Fruit fly (Drosophila melanogaster) whole organism, embryonic: ENCODE results near the gene MAGE.

Experiments
- B-H1 ChIP-seq: fragments of 200-800 bp; sonication (Bioruptor generic); IDR thresholded peaks from 3 replicates; pipeline ENCODE4 v1.3.6; 2022; ENCODE audit warnings: missing biosample characterization, missing genetic modification characterization
- CG11696 ChIP-seq: fragments of 200-800 bp; sonication (Bioruptor generic); IDR thresholded peaks from 2 replicates; pipeline ENCODE4 v1.3.6; 2022; ENCODE audit warnings: missing biosample characterization, missing genetic modification characterization
- CG12104 ChIP-seq: fragments of 200-800 bp; sonication (Bioruptor generic); optimal IDR thresholded peaks from 3 replicates; lab custom pipeline; 2016; ENCODE audit warnings: missing biosample characterization, missing genetic modification characterization
- CG12942 ChIP-seq: fragments of 200-800 bp; sonication (Bioruptor generic); optimal IDR thresholded peaks from 3 replicates; lab custom pipeline; 2016; ENCODE audit warnings: missing biosample characterization, missing genetic modification characterization
- CG17829 ChIP-seq: fragments of 200-800 bp; optimal IDR thresholded peaks from 2 replicates; lab custom pipeline; 2019; ENCODE audit warnings: missing biosample characterization, mild to moderate bottlenecking, missing genetic modification characterization, moderate library complexity
- CG2129 ChIP-seq: fragments of 200-800 bp; sonication (Bioruptor generic); IDR thresholded peaks from 2 replicates; pipeline ENCODE4 v1.3.6; 2022; ENCODE audit warnings: missing biosample characterization, missing genetic modification characterization; ENCODE audit not compliant: partially characterized antibody
- CG2202 ChIP-seq: fragments of 200-800 bp; sonication (Bioruptor generic); optimal IDR thresholded peaks from 2 replicates; lab custom pipeline; 2018; ENCODE audit warnings: missing biosample characterization, mild to moderate bottlenecking, missing genetic modification characterization
- CG30020 ChIP-seq: fragments of 200-800 bp; optimal IDR thresholded peaks from 2 replicates; lab custom pipeline; 2019; ENCODE audit warnings: missing biosample characterization, mild to moderate bottlenecking, missing genetic modification characterization, moderate library complexity
- CG30403 ChIP-seq: fragments of 200-800 bp; sonication (Bioruptor generic); optimal IDR thresholded peaks from 3 replicates; lab custom pipeline; 2016; ENCODE audit warnings: missing biosample characterization, missing genetic modification characterization
- CG31441 ChIP-seq: fragments of 200-800 bp; sonication (Bioruptor generic); IDR thresholded peaks from 2 replicates; pipeline ENCODE4 v1.3.6; 2022; ENCODE audit warnings: missing biosample characterization, missing genetic modification characterization
- CG34376 ChIP-seq: fragments of 200-800 bp; sonication (Bioruptor generic); optimal IDR thresholded peaks from 2 replicates; lab custom pipeline; 2018; ENCODE audit warnings: missing biosample characterization, mild to moderate bottlenecking, missing genetic modification characterization
- CG42726 ChIP-seq: fragments of 200-800 bp; sonication (Bioruptor generic); IDR thresholded peaks from 2 replicates; pipeline ENCODE4 v1.3.6; 2022; ENCODE audit warnings: missing biosample characterization, missing genetic modification characterization; ENCODE audit not compliant: partially characterized antibody
- CG4424 ChIP-seq: fragments of 200-800 bp; sonication (Bioruptor generic); optimal IDR thresholded peaks from 3 replicates; lab custom pipeline; 2016; ENCODE audit warnings: missing biosample characterization, missing genetic modification characterization
- CG5180 ChIP-seq: fragments of 200-800 bp; sonication (Bioruptor generic); optimal IDR thresholded peaks from 3 replicates; lab custom pipeline; 2017; ENCODE audit warnings: missing biosample characterization, missing genetic modification characterization, mild to moderate bottlenecking, moderate library complexity, missing genetic modification reagents
- CG5245 ChIP-seq: fragments of 200-800 bp; sonication (Bioruptor generic); optimal IDR thresholded peaks from 3 replicates; lab custom pipeline; 2016; ENCODE audit warnings: missing biosample characterization, missing genetic modification characterization
- CG6765 ChIP-seq: fragments of 200-800 bp; sonication (Bioruptor generic); optimal IDR thresholded peaks from 3 replicates; lab custom pipeline; 2017; ENCODE audit warnings: missing biosample characterization, mild to moderate bottlenecking, missing genetic modification characterization
- CG6854 ChIP-seq: fragments of 200-800 bp; sonication (Bioruptor generic); optimal IDR thresholded peaks from 3 replicates; lab custom pipeline; 2017; ENCODE audit warnings: missing biosample characterization, mild to moderate bottlenecking, missing genetic modification characterization
- CG7928 ChIP-seq: fragments of 200-800 bp; sonication (Bioruptor generic); optimal IDR thresholded peaks from 2 replicates; lab custom pipeline; 2017; ENCODE audit warnings: missing biosample characterization, mild to moderate bottlenecking, missing genetic modification characterization
- CG8478 ChIP-seq: fragments of >200 bp; optimal IDR thresholded peaks from 2 replicates; lab custom pipeline; 2018
- CG9727 ChIP-seq: fragments of 200-800 bp; sonication (Bioruptor generic); optimal IDR thresholded peaks from 3 replicates; lab custom pipeline; 2017; ENCODE audit warnings: missing biosample characterization, mild to moderate bottlenecking, missing genetic modification characterization
- CG9797 ChIP-seq: fragments of 200-800 bp; sonication (Bioruptor generic); optimal IDR thresholded peaks from 3 replicates; lab custom pipeline; 2018; ENCODE audit warnings: missing biosample characterization, mild to moderate bottlenecking, missing genetic modification characterization
- CTCF ChIP-seq: fragments of 200-800 bp; sonication (Bioruptor generic); optimal IDR thresholded peaks from 2 replicates; lab custom pipeline; 2017; ENCODE audit warnings: missing biosample characterization, mild to moderate bottlenecking, missing genetic modification characterization, moderate library complexity
- CrebB ChIP-seq: fragments of 200-800 bp; sonication (Bioruptor generic); optimal IDR thresholded peaks from 3 replicates; lab custom pipeline; 2018; ENCODE audit warnings: missing biosample characterization, mild to moderate bottlenecking, missing genetic modification characterization
- Dip2 ChIP-seq: fragments of 200-800 bp; sonication (Bioruptor generic); IDR thresholded peaks from 2 replicates; pipeline ENCODE4 v1.3.6; 2022; ENCODE audit warnings: missing biosample characterization, missing genetic modification characterization
- Dp ChIP-seq: fragments of 200-800 bp; sonication (Bioruptor generic); optimal IDR thresholded peaks from 2 replicates; lab custom pipeline; 2018; ENCODE audit warnings: missing biosample characterization, mild to moderate bottlenecking, missing genetic modification characterization, moderate library complexity
- Fer1 ChIP-seq: fragments of 200-800 bp; sonication (Bioruptor generic); optimal IDR thresholded peaks from 2 replicates; lab custom pipeline; 2017; ENCODE audit warnings: missing biosample characterization, mild to moderate bottlenecking, missing genetic modification characterization
- Hey ChIP-seq: fragments of 200-800 bp; sonication (Bioruptor generic); optimal IDR thresholded peaks from 3 replicates; lab custom pipeline; 2018; ENCODE audit warnings: missing biosample characterization, mild to moderate bottlenecking, missing genetic modification characterization
- Hr78 ChIP-seq, 2 experiments: fragments of 200-800 bp in 1 of 2; fragments of >200 bp in 1 of 2; sonication (Bioruptor generic) in 1 of 2; optimal IDR thresholded peaks; 2 replicates each; lab custom pipeline; 2017 to 2019; ENCODE audit warnings: missing biosample characterization in 2 of 2, missing genetic modification characterization in 2 of 2, mild to moderate bottlenecking in 1 of 2, moderate library complexity in 1 of 2
- Lhr ChIP-seq: fragments of 200-800 bp; sonication (Bioruptor generic); optimal IDR thresholded peaks from 3 replicates; lab custom pipeline; 2017; ENCODE audit warnings: mild to moderate bottlenecking, missing biosample characterization, missing genetic modification reagents, missing genetic modification characterization
- NC2β ChIP-seq: fragments of 200-800 bp; sonication (Bioruptor generic); optimal IDR thresholded peaks from 2 replicates; lab custom pipeline; 2016; ENCODE audit warnings: missing biosample characterization, missing genetic modification characterization
- Nf-YB ChIP-seq: fragments of 200-800 bp; sonication (Bioruptor generic); optimal IDR thresholded peaks from 3 replicates; lab custom pipeline; 2019; ENCODE audit warnings: missing biosample characterization, mild to moderate bottlenecking, missing genetic modification characterization, moderate library complexity
- Ptx1 ChIP-seq: fragments of 200-800 bp; sonication (Bioruptor generic); IDR thresholded peaks from 2 replicates; pipeline ENCODE4 v1.3.6; 2022; ENCODE audit warnings: missing biosample characterization, missing genetic modification characterization
- Ravus ChIP-seq: fragments of 200-800 bp; sonication (Bioruptor generic); IDR thresholded peaks from 2 replicates; pipeline ENCODE4 v1.3.6; 2022; ENCODE audit warnings: missing biosample characterization, missing genetic modification characterization
- ato ChIP-seq: fragments of 200-800 bp; sonication (Bioruptor generic); IDR thresholded peaks from 2 replicates; pipeline ENCODE4 v1.3.6; 2022; ENCODE audit warnings: missing biosample characterization, missing genetic modification characterization; ENCODE audit not compliant: partially characterized antibody
- bowl ChIP-seq: fragments of 200-800 bp; sonication (Bioruptor generic); IDR thresholded peaks from 2 replicates; pipeline ENCODE4 v1.3.6; 2022; ENCODE audit warnings: missing biosample characterization, missing genetic modification characterization
- crc ChIP-seq: fragments of 200-800 bp; sonication (Bioruptor generic); optimal IDR thresholded peaks from 2 replicates; lab custom pipeline; 2016; ENCODE audit warnings: missing biosample characterization, missing genetic modification characterization
- dpn ChIP-seq, 2 experiments: fragments of 200-800 bp; sonication (Bioruptor generic); optimal IDR thresholded peaks; 3 replicates each; lab custom pipeline; 2016; ENCODE audit warnings: missing biosample characterization in 2 of 2, missing genetic modification characterization in 2 of 2
- dysf ChIP-seq: fragments of 200-800 bp; sonication (Bioruptor generic); IDR thresholded peaks from 3 replicates; pipeline ENCODE4 v1.3.6; 2022; ENCODE audit warnings: missing biosample characterization, missing genetic modification characterization
- ham ChIP-seq: fragments of 200-800 bp; sonication (Bioruptor generic); IDR thresholded peaks from 2 replicates; pipeline ENCODE4 v1.3.6; 2022; ENCODE audit warnings: missing biosample characterization, missing genetic modification characterization
- lab ChIP-seq: fragments of 200-800 bp; sonication (Bioruptor generic); optimal IDR thresholded peaks from 3 replicates; lab custom pipeline; 2017; ENCODE audit warnings: missing biosample characterization, missing genetic modification characterization, mild to moderate bottlenecking, moderate library complexity, missing genetic modification reagents
- lov ChIP-seq, 2 experiments: fragments of 200-800 bp in 1 of 2; fragments of >200 bp in 1 of 2; sonication (Bioruptor generic) in 1 of 2; IDR thresholded peaks in 1 of 2; optimal IDR thresholded peaks in 1 of 2; 2 replicates in 1 of 2; 3 replicates in 1 of 2; pipeline versions ENCODE4 v1.3.6 to Lab custom; 2017 to 2022; ENCODE audit warnings: missing biosample characterization in 1 of 2, missing genetic modification characterization in 1 of 2
- pita ChIP-seq: fragments of 200-800 bp; sonication (Bioruptor generic); optimal IDR thresholded peaks from 2 replicates; lab custom pipeline; 2017; ENCODE audit warnings: missing biosample characterization, mild to moderate bottlenecking, missing genetic modification characterization
- psq ChIP-seq: fragments of 200-800 bp; sonication (Bioruptor generic); optimal IDR thresholded peaks from 2 replicates; lab custom pipeline; 2017; ENCODE audit warnings: missing biosample characterization, missing genetic modification characterization
- pzg ChIP-seq: fragments of 200-800 bp; sonication (Bioruptor generic); optimal IDR thresholded peaks from 3 replicates; lab custom pipeline; 2018; ENCODE audit warnings: missing biosample characterization, mild to moderate bottlenecking, missing genetic modification characterization, moderate library complexity
- schlank ChIP-seq: fragments of 200-800 bp; sonication (Bioruptor generic); optimal IDR thresholded peaks from 2 replicates; lab custom pipeline; 2018; ENCODE audit warnings: missing biosample characterization, mild to moderate bottlenecking, missing genetic modification characterization
- sna ChIP-seq: fragments of 200-800 bp; sonication (Bioruptor generic); IDR thresholded peaks from 2 replicates; pipeline ENCODE4 v1.3.6; 2022; ENCODE audit warnings: missing biosample characterization, missing genetic modification characterization; ENCODE audit not compliant: partially characterized antibody
- stc ChIP-seq: fragments of 200-800 bp; sonication (Bioruptor generic); IDR thresholded peaks from 2 replicates; pipeline ENCODE4 v1.3.6; 2022; ENCODE audit warnings: missing biosample characterization, missing genetic modification characterization
- tx ChIP-seq: fragments of 200-800 bp; sonication (Bioruptor generic); optimal IDR thresholded peaks from 2 replicates; lab custom pipeline; 2016; ENCODE audit warnings: missing biosample characterization, missing genetic modification characterization
- zf30C ChIP-seq: fragments of 200-800 bp; sonication (Bioruptor generic); optimal IDR thresholded peaks from 3 replicates; lab custom pipeline; 2018; ENCODE audit warnings: missing biosample characterization, mild to moderate bottlenecking, missing genetic modification characterization

The MAGE gene

dm6 chr3R:7144245-7144904, 10.6 kb downstream of the MAGE start, which contains the start of the genes CG14610 and CG2656:
TSS of gene CG14610 (minus strand) at chr3R:7144295.
TSS of gene CG2656 (plus strand) at chr3R:7144724.
- TF ChIP-seq lov (optimal IDR thresholded peaks at IDR 0.05; lab: Kevin White, UChicago) (no peak), lov (GFP tag; IDR thresholded peaks at IDR 0.05; lab: Robert Waterston, UW) (no peak), CG2129 (GFP tag; lab: Robert Waterston, UW) (no peak), ham (GFP tag; lab: Robert Waterston, UW) (no peak), Hr78 (GFP tag; optimal IDR thresholded peaks at IDR 0.05; lab: Kevin White, UChicago) (no peak), lab (GFP tag; lab: Kevin White, UChicago) (peak; percentile 82), CG34376 (GFP tag; lab: Kevin White, UChicago) (peak; percentile 27), CG5180 (no peak), Dip2 (no peak), CrebB (tag; lab: Kevin White, UChicago) (peak; percentile 14), CG30020 (tag; lab: Kevin White, UChicago) (peak; percentile 17), CG30403 (GFP tag; lab: Kevin White, UChicago) (peak; percentile 87), Nf-YB (no peak), NC2β (peak; percentile 82), dpn (GFP tag; optimal IDR thresholded peaks at IDR 0.05; lab: Kevin White, UChicago) (peak; percentile 83 to 90), CG17829 (tag; lab: Kevin White, UChicago) (peak; percentile 73), CG31441 (GFP tag; lab: Robert Waterston, UW) (0 out of 2 replicates have a peak, but pooled peaks have one; percentile 22), CG11696 (GFP tag; lab: Robert Waterston, UW) (no peak), Ravus (GFP tag; lab: Robert Waterston, UW) (no peak), CG7928 (GFP tag; lab: Kevin White, UChicago) (peak; percentile 20), Lhr (GFP tag; lab: Kevin White, UChicago) (peak; percentile 42), pita (no peak), stc (GFP tag; lab: Robert Waterston, UW) (peak; percentile 16; the same call in 1 of the 2 replicates), CG42726 (GFP tag; lab: Robert Waterston, UW) (peak; percentile 7; the same call in 1 of the 2 replicates), CG12942 (GFP tag; lab: Kevin White, UChicago) (peak; percentile 87), CG8478 (lab: Kevin White, UChicago) (no peak), CTCF (GFP tag; lab: Kevin White, UChicago) (peak; percentile 52), Ptx1 (GFP tag; lab: Robert Waterston, UW) (peak; percentile 75), Hey (tag; lab: Kevin White, UChicago) (no peak), pzg (GFP tag; lab: Kevin White, UChicago) (peak; percentile 93), tx (GFP tag; lab: Kevin White, UChicago) (peak; percentile 81), Fer1 (peak; percentile 92), sna (GFP tag; lab: Robert Waterston, UW) (peak; percentile 64), B-H1 (peak; percentile 22; the same call in 1 of the 3 replicates), CG6765 (GFP tag; lab: Kevin White, UChicago) (peak; percentile 6), CG6854 (GFP tag; lab: Kevin White, UChicago) (no peak), zf30C (GFP tag; lab: Kevin White, UChicago) (no peak), crc (GFP tag; lab: Kevin White, UChicago) (peak; percentile 70), CG9727 (GFP tag; lab: Kevin White, UChicago) (peak; percentile 45), Dp (GFP tag; lab: Kevin White, UChicago) (peak; percentile 99), CG12104 (no peak), CG4424 (GFP tag; lab: Kevin White, UChicago) (peak; percentile 74), dysf (GFP tag; lab: Robert Waterston, UW) (0 out of 3 replicates have a peak, but pooled peaks have one; percentile 42), psq (GFP tag; lab: Kevin White, UChicago) (peak; percentile 9), bowl (GFP tag; lab: Robert Waterston, UW) (no peak), ato (GFP tag; lab: Robert Waterston, UW) (0 out of 2 replicates have a peak, but pooled peaks have one; percentile 38), CG2202 (tag; lab: Kevin White, UChicago) (peak; percentile 46), CG5245 (GFP tag; lab: Kevin White, UChicago) (peak; percentile 84), CG9797 (GFP tag; lab: Kevin White, UChicago) (peak; percentile 39), schlank (tag; lab: Kevin White, UChicago) (peak; percentile 47)
